Worm (Caenorhabditis elegans) whole organism, L1 larva: ENCODE measurements around the gene F43H9.4.

ENCODE experiments used
- C04F5.9 ChIP-seq: sonication (generic microtip); optimal IDR thresholded peaks from 2 replicates; lab custom pipeline; 2016; ENCODE audit warnings: missing genetic modification characterization, missing compliant biosample characterization
- C16A3.4 ChIP-seq: fragments of 150-350 bp; optimal IDR thresholded peaks from 2 replicates; lab custom pipeline; 2014; ENCODE audit warnings: missing biosample characterization, missing genetic modification characterization
- Y116A8C.19 ChIP-seq: sonication (generic microtip); optimal IDR thresholded peaks from 2 replicates; lab custom pipeline; 2016; ENCODE audit warnings: missing compliant biosample characterization, missing genetic modification characterization, borderline replicate concordance
- aly-2 ChIP-seq: fragments of 150-350 bp; optimal IDR thresholded peaks from 2 replicates; lab custom pipeline; 2014; ENCODE audit warnings: missing biosample characterization, missing genetic modification characterization
- ama-1 ChIP-seq: fragments of 150-350 bp; optimal IDR thresholded peaks from 2 replicates; lab custom pipeline; 2014
- blmp-1 ChIP-seq: fragments of 150-350 bp; optimal IDR thresholded peaks from 2 replicates; lab custom pipeline; 2014; ENCODE audit warnings: missing biosample characterization, missing genetic modification characterization
- ceh-82 ChIP-seq, 3 experiments: fragments of 150-350 bp in 1 of 3; sonication (generic microtip) in 2 of 3; optimal IDR thresholded peaks; 2 replicates each; lab custom pipeline; 2014 to 2017; ENCODE audit warnings: missing biosample characterization in 3 of 3, missing genetic modification characterization in 3 of 3
- ceh-88 ChIP-seq: fragments of 200-800 bp; sonication (Bioruptor generic); IDR thresholded peaks from 2 replicates; pipeline ENCODE4 v1.3.6; 2022; ENCODE audit warnings: missing genetic modification characterization, missing compliant biosample characterization
- ces-1 ChIP-seq: fragments of 150-350 bp; optimal IDR thresholded peaks from 2 replicates; lab custom pipeline; 2014; ENCODE audit warnings: missing biosample characterization, missing genetic modification reagents, missing genetic modification characterization
- dpl-1 ChIP-seq, 3 experiments: fragments of 150-350 bp in 2 of 3; sonication (generic microtip) in 1 of 3; optimal IDR thresholded peaks; 2 replicates each; lab custom pipeline; 2014 to 2017; ENCODE audit warnings: missing biosample characterization in 3 of 3, missing genetic modification characterization in 3 of 3, missing genetic modification reagents in 3 of 3
- dsc-1 ChIP-seq: sonication (generic microtip); optimal IDR thresholded peaks from 2 replicates; lab custom pipeline; 2016; ENCODE audit warnings: mild to moderate bottlenecking, missing genetic modification characterization, missing compliant biosample characterization
- efl-3 ChIP-seq: fragments of 200-800 bp; sonication (Bioruptor generic); optimal IDR thresholded peaks from 2 replicates; lab custom pipeline; 2018; ENCODE audit warnings: mild to moderate bottlenecking, missing genetic modification characterization, missing compliant biosample characterization
- egl-13 ChIP-seq: sonication (generic microtip); optimal IDR thresholded peaks from 2 replicates; lab custom pipeline; 2016; ENCODE audit warnings: missing genotype, missing genetic modification reagents, missing genetic modification characterization, missing compliant biosample characterization
- egl-27 ChIP-seq, 2 experiments: fragments of 150-350 bp in 1 of 2; sonication (generic microtip); optimal IDR thresholded peaks; 3 replicates each; lab custom pipeline; 2017 to 2018; ENCODE audit warnings: missing biosample characterization in 2 of 2, missing genetic modification characterization in 2 of 2, missing genetic modification reagents in 2 of 2
- fkh-4 ChIP-seq: sonication (generic microtip); optimal IDR thresholded peaks from 2 replicates; lab custom pipeline; 2016; ENCODE audit warnings: missing compliant biosample characterization, missing genetic modification characterization, borderline replicate concordance
- grh-1 ChIP-seq: fragments of 200-800 bp; sonication (Bioruptor generic); IDR thresholded peaks from 2 replicates; pipeline ENCODE4 v1.3.6; 2022; ENCODE audit warnings: missing genetic modification reagents, missing genetic modification characterization, missing compliant biosample characterization
- hlh-17 ChIP-seq: fragments of 200-800 bp; sonication (Bioruptor generic); optimal IDR thresholded peaks from 2 replicates; lab custom pipeline; 2018; ENCODE audit warnings: missing genetic modification characterization, mild to moderate bottlenecking, missing compliant biosample characterization, moderate library complexity, borderline replicate concordance
- hlh-4 ChIP-seq: sonication (generic microtip); optimal IDR thresholded peaks from 2 replicates; lab custom pipeline; 2016; ENCODE audit warnings: mild to moderate bottlenecking, missing genetic modification characterization, missing compliant biosample characterization
- hpl-2 ChIP-seq: fragments of 150-350 bp; optimal IDR thresholded peaks from 2 replicates; lab custom pipeline; 2014; ENCODE audit warnings: missing biosample characterization, missing genetic modification reagents, missing genetic modification characterization
- irx-1 ChIP-seq: sonication (generic microtip); optimal IDR thresholded peaks from 2 replicates; lab custom pipeline; 2016; ENCODE audit warnings: missing genetic modification characterization, missing compliant biosample characterization
- jun-1 ChIP-seq: fragments of 150-350 bp; optimal IDR thresholded peaks from 2 replicates; lab custom pipeline; 2014; ENCODE audit warnings: missing biosample characterization, missing genetic modification reagents, missing genetic modification characterization
- lin-14 ChIP-seq: fragments of 200-800 bp; sonication (Bioruptor generic); optimal IDR thresholded peaks from 2 replicates; lab custom pipeline; 2018; ENCODE audit warnings: mild to moderate bottlenecking, missing genetic modification characterization, moderate library complexity, missing compliant biosample characterization
- lin-39 ChIP-seq: fragments of 150-350 bp; optimal IDR thresholded peaks from 2 replicates; lab custom pipeline; 2014; ENCODE audit warnings: missing biosample characterization, missing genetic modification reagents, missing genetic modification characterization
- lir-3 ChIP-seq: sonication (generic microtip); optimal IDR thresholded peaks from 2 replicates; lab custom pipeline; 2016; ENCODE audit warnings: mild to moderate bottlenecking, missing genetic modification characterization, moderate library complexity, missing compliant biosample characterization; ENCODE audit not compliant: poor library complexity
- mab-9 ChIP-seq: fragments of 200-800 bp; sonication (Bioruptor generic); IDR thresholded peaks from 2 replicates; pipeline ENCODE4 v1.3.6; 2022; ENCODE audit warnings: missing genetic modification reagents, missing genetic modification characterization, missing compliant biosample characterization
- mdl-1 ChIP-seq, 2 experiments: fragments of 150-350 bp; optimal IDR thresholded peaks; 2 replicates each; lab custom pipeline; 2014 to 2017; ENCODE audit warnings: missing biosample characterization in 2 of 2, missing genetic modification characterization in 2 of 2, inconsistent platforms in 1 of 2
- nhr-12 ChIP-seq: sonication (generic microtip); optimal IDR thresholded peaks from 2 replicates; lab custom pipeline; 2017; ENCODE audit warnings: missing biosample characterization, missing genetic modification characterization
- nhr-19 ChIP-seq: fragments of 200-800 bp; sonication (Bioruptor generic); conservative IDR thresholded peaks from 2 replicates; pipeline ENCODE4 v1.3.6; 2022; ENCODE audit warnings: missing genetic modification characterization, missing compliant biosample characterization
- nhr-20 ChIP-seq: sonication (generic microtip); optimal IDR thresholded peaks from 2 replicates; lab custom pipeline; 2016; ENCODE audit warnings: mild to moderate bottlenecking, missing genetic modification characterization, missing compliant biosample characterization
- nhr-237 ChIP-seq: fragments of 150-350 bp; optimal IDR thresholded peaks from 2 replicates; lab custom pipeline; 2014; ENCODE audit warnings: missing biosample characterization, missing genetic modification characterization
- nhr-28 ChIP-seq: fragments of 150-350 bp; optimal IDR thresholded peaks from 2 replicates; lab custom pipeline; 2014; ENCODE audit warnings: missing biosample characterization, missing genetic modification characterization
- nhr-47 ChIP-seq: sonication (generic microtip); optimal IDR thresholded peaks from 2 replicates; lab custom pipeline; 2016; ENCODE audit warnings: mild to moderate bottlenecking, missing genetic modification characterization, moderate library complexity, missing compliant biosample characterization
- nhr-71 ChIP-seq: sonication (generic microtip); optimal IDR thresholded peaks from 2 replicates; lab custom pipeline; 2016; ENCODE audit warnings: mild to moderate bottlenecking, missing genetic modification characterization, moderate library complexity, missing compliant biosample characterization
- nhr-76 ChIP-seq: sonication (generic microtip); optimal IDR thresholded peaks from 2 replicates; lab custom pipeline; 2017; ENCODE audit warnings: missing biosample characterization, missing genetic modification characterization
- nhr-85 ChIP-seq: sonication (generic microtip); peaks from one replicate; lab custom pipeline; 2016; ENCODE audit warnings: missing genetic modification characterization, inconsistent platforms, missing compliant biosample characterization
- nhr-90 ChIP-seq: sonication (generic microtip); optimal IDR thresholded peaks from 2 replicates; lab custom pipeline; 2016; ENCODE audit warnings: mild to moderate bottlenecking, missing genetic modification characterization, missing compliant biosample characterization; ENCODE audit not compliant: poor library complexity
- pag-3 ChIP-seq: sonication (generic microtip); optimal IDR thresholded peaks from 2 replicates; lab custom pipeline; 2017; ENCODE audit warnings: missing genetic modification characterization, mild to moderate bottlenecking, missing compliant biosample characterization, antibody characterized with exemption, borderline replicate concordance; ENCODE audit not compliant: insufficient read depth
- pax-3 ChIP-seq: fragments of 200-800 bp; sonication (Bioruptor generic); optimal IDR thresholded peaks from 2 replicates; lab custom pipeline; 2018; ENCODE audit warnings: mild to moderate bottlenecking, missing genetic modification characterization, moderate library complexity, missing compliant biosample characterization
- skn-1 ChIP-seq: fragments of 150-350 bp; optimal IDR thresholded peaks from 2 replicates; lab custom pipeline; 2014; ENCODE audit warnings: missing biosample characterization, missing genetic modification characterization
- snu-23 ChIP-seq: sonication (generic microtip); optimal IDR thresholded peaks from 2 replicates; lab custom pipeline; 2016; ENCODE audit warnings: missing genetic modification characterization, missing compliant biosample characterization
- sox-4 ChIP-seq: sonication (generic microtip); optimal IDR thresholded peaks from 2 replicates; lab custom pipeline; 2016; ENCODE audit warnings: missing genetic modification characterization, missing compliant biosample characterization
- swsn-7 ChIP-seq: sonication (generic microtip); optimal IDR thresholded peaks from 2 replicates; lab custom pipeline; 2016; ENCODE audit warnings: missing genetic modification characterization, missing compliant biosample characterization
- tbx-2 ChIP-seq: sonication (generic microtip); optimal IDR thresholded peaks from 2 replicates; lab custom pipeline; 2016; ENCODE audit warnings: missing genetic modification characterization, missing compliant biosample characterization
- tlp-1 ChIP-seq: fragments of 150-350 bp; optimal IDR thresholded peaks from 2 replicates; lab custom pipeline; 2014; ENCODE audit warnings: missing biosample characterization, missing genetic modification characterization
- unc-130 ChIP-seq: fragments of 150-350 bp; optimal IDR thresholded peaks from 2 replicates; lab custom pipeline; 2017; ENCODE audit warnings: missing biosample characterization, missing genetic modification characterization, inconsistent platforms
- unc-30 ChIP-seq: sonication (generic microtip); optimal IDR thresholded peaks from 2 replicates; lab custom pipeline; 2017; ENCODE audit warnings: missing biosample characterization, missing genetic modification characterization
- unc-62 ChIP-seq: fragments of 150-350 bp; optimal IDR thresholded peaks from 2 replicates; lab custom pipeline; 2014; ENCODE audit warnings: missing biosample characterization, missing genetic modification reagents, missing genetic modification characterization
- unc-86 ChIP-seq: sonication (generic microtip); optimal IDR thresholded peaks from 2 replicates; lab custom pipeline; 2016; ENCODE audit warnings: missing genetic modification characterization, missing compliant biosample characterization
- unc-98 ChIP-seq: fragments of 200-800 bp; sonication (Bioruptor generic); IDR thresholded peaks from 2 replicates; pipeline ENCODE4 v1.3.6; 2022; ENCODE audit warnings: missing genetic modification characterization, missing compliant biosample characterization
- xbp-1 ChIP-seq: sonication (generic microtip); optimal IDR thresholded peaks from 2 replicates; lab custom pipeline; 2016; ENCODE audit warnings: missing genetic modification characterization, missing compliant biosample characterization
- zag-1 ChIP-seq: fragments of 150-350 bp; optimal IDR thresholded peaks from 2 replicates; lab custom pipeline; 2014; ENCODE audit warnings: missing biosample characterization, missing genetic modification characterization
- zip-4 ChIP-seq: fragments of 200-800 bp; sonication (Bioruptor generic); optimal IDR thresholded peaks from 2 replicates; lab custom pipeline; 2018; ENCODE audit warnings: mild to moderate bottlenecking, missing genetic modification characterization, moderate library complexity, missing compliant biosample characterization
- ztf-4 ChIP-seq: fragments of 150-350 bp; optimal IDR thresholded peaks from 2 replicates; lab custom pipeline; 2014; ENCODE audit warnings: missing biosample characterization, missing genetic modification characterization

The F43H9.4 gene

ce11 chrV:8026343-8026742, at the start of gene F43H9.4:
Gene F43H9.4 (plus strand): TSS chrV:8026708.
- TF ChIP-seq pax-3 (tag; lab: Kevin White, UChicago) (no peak), C16A3.4 (no peak), unc-62 (no peak), unc-86 (tag; lab: Kevin White, UChicago) (no peak), C04F5.9 (tag; lab: Kevin White, UChicago) (no peak), jun-1 (tag; lab: Kevin White, UChicago) (no peak), nhr-47 (tag; lab: Kevin White, UChicago) (peak; percentile 30), lin-39 (tag; lab: Kevin White, UChicago) (no peak), hpl-2 (no peak), mdl-1 (tag; optimal IDR thresholded peaks at IDR 0.05; lab: Kevin White, UChicago) (peak in 1 of 2 experiments; percentile 77), grh-1 (GFP tag; lab: Robert Waterston, UW) (peak; percentile 39; the same call in 1 of the 2 replicates), nhr-237 (tag; lab: Kevin White, UChicago) (no peak), skn-1 (tag; lab: Kevin White, UChicago) (no peak), ceh-82 (tag; optimal IDR thresholded peaks at IDR 0.05; lab: Kevin White, UChicago) (no peak), zip-4 (GFP tag; lab: Kevin White, UChicago) (no peak), hlh-17 (no peak), pag-3 (tag; lab: Kevin White, UChicago) (peak; percentile 26), ztf-4 (tag; lab: Kevin White, UChicago) (no peak), blmp-1 (tag; lab: Kevin White, UChicago) (peak; percentile 62), nhr-20 (tag; lab: Kevin White, UChicago) (peak; percentile 82), snu-23 (peak; percentile 64), irx-1 (no peak), ces-1 (GFP tag; lab: Kevin White, UChicago) (no peak), nhr-19 (GFP tag; lab: Robert Waterston, UW) (no peak; the same call in 1 of the 2 replicates), dpl-1 (GFP tag; optimal IDR thresholded peaks at IDR 0.05; lab: Kevin White, UChicago) (peak in 1 of 3 experiments; percentile 9), nhr-28 (tag; lab: Kevin White, UChicago) (no peak), tbx-2 (tag; lab: Kevin White, UChicago) (peak; percentile 20), unc-130 (peak; percentile 18), egl-13 (tag; lab: Kevin White, UChicago) (no peak), unc-30 (tag; lab: Kevin White, UChicago) (no peak), Y116A8C.19 (tag; lab: Kevin White, UChicago) (no peak), mab-9 (GFP tag; lab: Robert Waterston, UW) (no peak), unc-98 (GFP tag; lab: Robert Waterston, UW) (no peak), sox-4 (tag; lab: Kevin White, UChicago) (no peak), aly-2 (no peak), fkh-4 (tag; lab: Kevin White, UChicago) (no peak), nhr-85 (tag; lab: Kevin White, UChicago) (peak; percentile 91), tlp-1 (tag; lab: Kevin White, UChicago) (no peak), lin-14 (GFP tag; lab: Kevin White, UChicago) (peak; percentile 74), egl-27 (tag; optimal IDR thresholded peaks at IDR 0.05; lab: Kevin White, UChicago) (no peak), xbp-1 (peak; percentile 87), ama-1 (lab: Kevin White, UChicago) (no peak), nhr-71 (peak; percentile 63), nhr-90 (tag; lab: Kevin White, UChicago) (peak; percentile 48), nhr-12 (tag; lab: Kevin White, UChicago) (no peak), ceh-88 (GFP tag; lab: Robert Waterston, UW) (no peak), swsn-7 (tag; lab: Kevin White, UChicago) (no peak), efl-3 (GFP tag; lab: Kevin White, UChicago) (no peak), lir-3 (tag; lab: Kevin White, UChicago) (no peak), nhr-76 (tag; lab: Kevin White, UChicago) (no peak), dsc-1 (tag; lab: Kevin White, UChicago) (no peak), hlh-4 (no peak), zag-1 (tag; lab: Kevin White, UChicago) (no peak)
